Fruit fly (Drosophila melanogaster): ENCODE data around the gene Rbp6.

dm6 chr3L:17045431-17046238, 192.4 kb downstream of the Rbp6 start, which contains the start of gene TpnC73F:
- TF ChIP-seq h (GFP tag; optimal IDR thresholded peaks at IDR 0.05) = no peak
- TF ChIP-seq psq (GFP tag; optimal IDR thresholded peaks at IDR 0.05) = no peak
- no peak for TF ChIP-seq N (GFP tag; optimal IDR thresholded peaks at IDR 0.05)
- no peak for TF ChIP-seq Jra (GFP tag; optimal IDR thresholded peaks at IDR 0.05)
- no peak for TF ChIP-seq tai (GFP tag; optimal IDR thresholded peaks at IDR 0.05)
- no peak for TF ChIP-seq usp (GFP tag; optimal IDR thresholded peaks at IDR 0.05)
- no peak for TF ChIP-seq brk (GFP tag; optimal IDR thresholded peaks at IDR 0.05)
- TF ChIP-seq CrebA (GFP tag; optimal IDR thresholded peaks at IDR 0.05; ENCODE audit: borderline replicate concordance) = no peak
- no peak for TF ChIP-seq Myc (optimal IDR thresholded peaks at IDR 0.05)
- no peak for TF ChIP-seq Hr78 (GFP tag; optimal IDR thresholded peaks at IDR 0.05)
- no peak for TF ChIP-seq lola (GFP tag; optimal IDR thresholded peaks at IDR 0.05)
- no peak for TF ChIP-seq Abd-B (GFP tag; optimal IDR thresholded peaks at IDR 0.05)
- no peak for TF ChIP-seq Dfd (GFP tag; optimal IDR thresholded peaks at IDR 0.05)
- no peak for TF ChIP-seq rgr (GFP tag; optimal IDR thresholded peaks at IDR 0.05)
